Fruit fly (Drosophila melanogaster): ENCODE results near the gene pdm2.
A peak's percentile ranks its signal among the peaks of the same experiment; 100 is the strongest.

Gene pdm2

DNA sequence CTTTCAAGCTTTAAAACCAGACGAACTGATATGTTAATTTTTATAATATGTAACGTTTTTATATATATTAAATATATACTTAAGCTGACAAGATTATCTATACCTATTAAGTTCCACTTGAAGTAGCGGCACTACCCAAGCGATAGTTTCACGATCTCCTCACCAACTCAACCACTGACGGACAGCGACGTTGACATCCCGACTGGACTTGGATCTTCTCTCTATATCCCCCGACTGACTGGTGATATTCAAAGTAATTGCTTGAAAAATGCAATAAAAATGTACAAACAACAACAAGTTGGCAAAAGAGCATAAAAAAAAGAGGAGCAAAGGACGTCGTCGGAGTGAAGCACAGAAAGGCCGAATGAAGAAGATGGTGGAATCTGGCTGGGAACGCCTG, 10.7 kb upstream of the pdm2 start, which contains the start of gene Ref2:
Ref2 (minus strand) TSS at position 101 of the 400 bp plus-strand sequence.
- TF ChIP-seq Jra (GFP tag; optimal IDR thresholded peaks at IDR 0.05) (no peak), HLH106 (tag; optimal IDR thresholded peaks at IDR 0.05) (peak; percentile 10), foxo (GFP tag; optimal IDR thresholded peaks at IDR 0.05) (no peak), GATAd (GFP tag; optimal IDR thresholded peaks at IDR 0.05) (no peak), dl (GFP tag; optimal IDR thresholded peaks at IDR 0.05; ENCODE audit: insufficient read depth in 1 of 2, partially characterized antibody in 2 of 2) (no peak)

DNA sequence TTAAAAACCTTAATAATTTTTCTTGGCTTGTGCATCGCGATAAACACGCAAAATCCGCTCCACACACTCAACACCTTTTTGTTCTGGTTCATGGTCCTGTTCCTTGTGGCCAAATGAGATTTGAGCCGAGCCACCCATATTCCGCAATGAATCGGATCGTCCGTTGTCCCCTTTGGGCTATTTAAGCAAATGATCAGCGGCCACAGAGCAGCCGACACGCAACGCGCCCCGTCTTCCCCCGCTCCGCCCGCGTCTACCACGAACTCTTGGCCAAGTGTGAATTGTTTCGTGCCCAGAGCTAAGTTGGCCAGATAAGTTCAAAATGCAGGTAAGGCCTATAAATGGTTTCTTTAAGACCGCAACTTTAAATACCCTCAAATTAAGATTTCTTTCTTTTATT, 5.9 kb upstream of the pdm2 start:
- no peak for TF ChIP-seq ey (GFP tag; optimal IDR thresholded peaks at IDR 0.05)

DNA sequence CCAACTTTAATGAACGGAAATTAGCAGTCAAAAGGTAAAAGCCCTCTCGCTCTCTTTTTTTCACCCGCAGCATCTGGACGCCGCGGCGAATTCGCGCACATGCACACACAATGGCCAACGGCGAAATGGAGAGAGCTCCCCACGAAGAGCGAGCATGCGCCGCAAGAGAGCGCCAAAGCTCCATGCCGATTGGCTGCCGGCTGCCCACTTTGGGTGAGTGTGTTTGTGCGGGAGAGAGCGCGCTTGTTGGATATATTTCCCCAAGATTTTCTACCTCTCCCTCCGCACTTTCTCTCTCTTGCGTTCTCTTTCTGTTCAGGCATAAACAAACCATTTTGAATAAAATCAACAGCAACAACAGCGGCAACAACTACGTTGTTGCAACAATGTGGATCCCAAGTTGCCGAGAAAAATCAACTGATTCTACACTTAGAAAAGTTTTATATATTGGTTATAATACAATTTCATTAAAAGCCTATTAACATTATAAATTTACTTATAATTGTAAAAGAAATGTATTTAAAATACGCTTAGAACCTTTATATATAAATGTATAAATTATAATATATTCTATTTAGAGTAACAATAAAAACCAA, 1.1 kb upstream of the pdm2 start:
- TF ChIP-seq CrebA (GFP tag; optimal IDR thresholded peaks at IDR 0.05; ENCODE audit: borderline replicate concordance) (no peak), Dif (GFP tag; optimal IDR thresholded peaks at IDR 0.05; ENCODE audit: partially characterized antibody) (peak; percentile 79), dl (GFP tag; optimal IDR thresholded peaks at IDR 0.05; ENCODE audit: insufficient read depth in 1 of 2, partially characterized antibody in 2 of 2) (peak; percentile 72 to 81), dmrt93B (GFP tag; optimal IDR thresholded peaks at IDR 0.05) (no peak), dsf (GFP tag; optimal IDR thresholded peaks at IDR 0.05; ENCODE audit: borderline replicate concordance) (no peak)

DNA sequence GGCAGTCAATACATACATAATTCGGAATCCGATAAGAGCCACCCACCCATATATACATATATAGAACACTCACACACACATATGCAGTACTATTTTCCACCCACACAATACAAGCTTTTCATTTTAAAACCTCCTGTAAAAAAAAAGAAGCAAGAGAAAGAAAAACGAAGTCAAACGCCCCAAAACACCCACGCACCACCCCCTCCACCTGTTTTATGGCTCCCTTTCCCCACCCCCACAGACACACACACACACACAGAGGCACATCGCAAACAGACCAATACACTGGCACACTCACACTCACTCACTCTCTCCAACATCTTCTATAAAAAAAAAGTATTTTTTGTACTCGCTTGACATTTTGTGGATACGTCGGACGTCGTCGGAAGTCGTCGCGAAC, 372 bp downstream of the pdm2 start:
- TF ChIP-seq OdsH (GFP tag; optimal IDR thresholded peaks at IDR 0.05) (no peak), woc (GFP tag; optimal IDR thresholded peaks at IDR 0.05) (no peak), CG32264 (GFP tag; optimal IDR thresholded peaks at IDR 0.05) (no peak)

DNA sequence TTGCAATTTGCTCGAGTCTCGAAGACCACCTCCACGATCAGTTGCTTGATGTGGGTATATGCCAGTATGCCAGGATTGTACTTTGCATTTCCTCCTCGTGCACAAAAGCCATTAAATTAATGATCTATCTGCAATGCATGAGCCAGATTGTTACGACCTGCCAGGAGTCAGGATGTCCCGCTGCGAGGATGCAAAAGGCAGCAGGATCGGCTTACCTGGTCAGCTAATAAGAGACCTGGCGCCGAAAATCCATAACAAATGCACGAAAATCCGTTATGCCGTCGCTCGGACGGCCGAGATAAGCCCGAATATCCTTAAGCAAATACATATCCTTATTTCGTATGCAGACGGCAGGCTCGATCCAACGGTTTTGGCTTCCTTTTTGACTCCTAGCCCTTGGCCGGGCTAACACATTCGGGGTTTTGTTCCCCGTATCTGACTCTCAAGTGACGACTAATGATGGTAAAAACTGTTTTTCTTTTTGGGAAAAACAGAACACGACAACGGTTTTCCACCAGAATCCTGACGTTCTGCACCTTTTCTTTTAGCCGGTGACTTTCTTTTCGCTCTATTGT, 9.1 kb downstream of the pdm2 start:
- TF ChIP-seq dsf (GFP tag; optimal IDR thresholded peaks at IDR 0.05; ENCODE audit: borderline replicate concordance), result no peak
- TF ChIP-seq woc (GFP tag; optimal IDR thresholded peaks at IDR 0.05), result no peak
- no peak for TF ChIP-seq Hr83 (GFP tag; optimal IDR thresholded peaks at IDR 0.05; ENCODE audit: poor library complexity, severe bottlenecking)
- TF ChIP-seq Mio (GFP tag; optimal IDR thresholded peaks at IDR 0.05), result no peak
- no peak for TF ChIP-seq tai (GFP tag; optimal IDR thresholded peaks at IDR 0.05)
- no peak for TF ChIP-seq Vsx2 (GFP tag; optimal IDR thresholded peaks at IDR 0.05; ENCODE audit: partially characterized antibody)

DNA sequence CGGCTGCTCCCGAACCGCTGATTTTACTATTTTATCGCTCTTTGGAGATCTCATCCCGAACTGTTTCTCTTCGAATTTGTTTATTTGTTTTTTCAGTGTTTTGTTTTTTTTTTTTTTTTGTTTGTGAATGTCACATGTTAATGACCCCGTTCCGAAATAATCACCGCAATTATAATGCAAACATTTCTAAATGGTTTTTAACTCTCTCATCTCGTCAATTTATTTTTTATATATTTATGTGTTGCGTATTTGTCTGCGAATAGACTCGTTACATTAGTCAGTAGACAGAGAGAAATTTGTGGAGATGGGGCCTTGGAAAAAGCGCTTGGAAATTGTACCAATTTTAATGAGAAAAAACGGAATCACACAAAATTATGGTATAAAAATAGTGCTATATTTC, 12.6 kb downstream of the pdm2 start, which contains the start of gene Nepl7:
Nepl7 (minus strand) TSS at position 101 of the 400 bp plus-strand sequence.
- TF ChIP-seq pan (optimal IDR thresholded peaks at IDR 0.05) (no peak), fru (GFP tag; optimal IDR thresholded peaks at IDR 0.05) (no peak), GATAd (GFP tag; optimal IDR thresholded peaks at IDR 0.05) (no peak), sv (GFP tag; optimal IDR thresholded peaks at IDR 0.05) (no peak), h (GFP tag; optimal IDR thresholded peaks at IDR 0.05) (no peak), HLH106 (tag; optimal IDR thresholded peaks at IDR 0.05) (no peak), N (GFP tag; optimal IDR thresholded peaks at IDR 0.05) (no peak), psq (GFP tag; optimal IDR thresholded peaks at IDR 0.05) (no peak), Hr78 (GFP tag; optimal IDR thresholded peaks at IDR 0.05) (no peak), Hr83 (GFP tag; optimal IDR thresholded peaks at IDR 0.05; ENCODE audit: poor library complexity, severe bottlenecking) (no peak)

DNA sequence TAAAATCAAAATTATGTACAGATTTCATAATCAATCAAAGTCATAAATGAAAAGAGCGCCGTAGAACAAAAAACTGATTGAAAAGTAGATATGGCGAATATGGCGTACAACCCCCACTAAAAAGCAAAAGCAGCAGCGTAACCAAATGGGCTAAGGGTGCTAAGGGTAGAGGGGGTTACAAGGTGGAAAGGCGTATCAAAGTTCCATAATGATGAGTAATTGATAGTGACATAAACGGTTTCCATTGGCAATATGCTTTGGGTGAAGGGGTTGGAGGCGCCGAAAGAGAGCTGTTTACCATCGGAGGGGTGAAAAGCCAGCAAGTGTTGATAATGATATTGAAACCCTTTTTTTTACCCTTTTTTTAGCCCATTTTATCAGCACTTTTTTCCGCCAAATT, 15.3 kb downstream of the pdm2 start:
- TF ChIP-seq HLH106 (tag; optimal IDR thresholded peaks at IDR 0.05) (no peak), Abd-B (GFP tag; optimal IDR thresholded peaks at IDR 0.05) (no peak), sv (GFP tag; optimal IDR thresholded peaks at IDR 0.05) (no peak), Mio (GFP tag; optimal IDR thresholded peaks at IDR 0.05) (no peak), dl (GFP tag; optimal IDR thresholded peaks at IDR 0.05; ENCODE audit: insufficient read depth in 1 of 2, partially characterized antibody in 2 of 2) (no peak), Rel (GFP tag; optimal IDR thresholded peaks at IDR 0.05) (no peak), Rel (tag; optimal IDR thresholded peaks at IDR 0.05) (no peak), ey (GFP tag; optimal IDR thresholded peaks at IDR 0.05) (no peak), woc (GFP tag; optimal IDR thresholded peaks at IDR 0.05) (no peak), fru (GFP tag; optimal IDR thresholded peaks at IDR 0.05) (no peak), sage (GFP tag; optimal IDR thresholded peaks at IDR 0.05) (no peak), CG9705 (GFP tag; optimal IDR thresholded peaks at IDR 0.05) (no peak), Hr83 (GFP tag; optimal IDR thresholded peaks at IDR 0.05; ENCODE audit: poor library complexity, severe bottlenecking) (no peak), OdsH (GFP tag; optimal IDR thresholded peaks at IDR 0.05) (no peak), Myc (optimal IDR thresholded peaks at IDR 0.05) (no peak)
